Worm (Caenorhabditis elegans) whole organism, L4 larva: ENCODE measurements around the gene C44C10.12.

Experiments
- Y48G9A.11 ChIP-seq: fragments of 200-800 bp; sonication (Bioruptor generic); IDR thresholded peaks from 2 replicates; pipeline ENCODE4 v1.3.6; 2022; ENCODE audit warnings: missing genetic modification reagents, missing genetic modification characterization, missing compliant biosample characterization
- ceh-20 ChIP-seq: fragments of 200-800 bp; sonication (Bioruptor generic); IDR thresholded peaks from 2 replicates; pipeline ENCODE4 v1.3.6; 2022; ENCODE audit warnings: missing genetic modification reagents, missing genetic modification characterization, missing compliant biosample characterization
- ces-1 ChIP-seq: fragments of 150-350 bp; sonication (generic microtip); optimal IDR thresholded peaks from 4 replicates; lab custom pipeline; 2014; ENCODE audit warnings: missing biosample characterization, missing genetic modification reagents, missing genetic modification characterization
- dpl-1 ChIP-seq: fragments of 150-350 bp; optimal IDR thresholded peaks from 2 replicates; lab custom pipeline; 2014; ENCODE audit warnings: missing biosample characterization, missing genetic modification reagents, missing genetic modification characterization
- lin-29 ChIP-seq: fragments of 200-800 bp; sonication (Bioruptor generic); IDR thresholded peaks from 2 replicates; pipeline ENCODE4 v1.3.6; 2022; ENCODE audit warnings: missing genetic modification reagents, missing genetic modification characterization, missing compliant biosample characterization
- lin-39 ChIP-seq: fragments of 150-350 bp; optimal IDR thresholded peaks from 2 replicates; lab custom pipeline; 2014; ENCODE audit warnings: missing biosample characterization, missing genetic modification reagents, missing genetic modification characterization
- mep-1 ChIP-seq: fragments of 150-350 bp; sonication (generic microtip); optimal IDR thresholded peaks from 3 replicates; lab custom pipeline; 2014; ENCODE audit warnings: missing biosample characterization, missing genetic modification characterization
- nhr-11 ChIP-seq: fragments of 150-350 bp; optimal IDR thresholded peaks from 2 replicates; lab custom pipeline; 2014; ENCODE audit warnings: missing biosample characterization, missing genetic modification characterization
- nhr-237 ChIP-seq: sonication (generic microtip); optimal IDR thresholded peaks from 2 replicates; lab custom pipeline; 2017; ENCODE audit warnings: missing biosample characterization, missing genetic modification characterization
- nhr-28 ChIP-seq: fragments of 150-350 bp; optimal IDR thresholded peaks from 2 replicates; lab custom pipeline; 2014; ENCODE audit warnings: missing biosample characterization, missing genetic modification characterization
- zag-1 ChIP-seq: fragments of 150-350 bp; optimal IDR thresholded peaks from 2 replicates; lab custom pipeline; 2014; ENCODE audit warnings: missing biosample characterization, missing genetic modification characterization

ce11 chrX:11687836-11688319 lies 8.9 kb upstream of the C44C10.12 start, which contains the start of gene C44C10.7:
- TF ChIP-seq lin-39 (no peak), nhr-237 (no peak), ceh-20 (GFP tag; lab: Robert Waterston, UW) (no peak), ces-1 (no peak), mep-1 (tag; lab: Kevin White, UChicago) (no peak), nhr-11 (tag; lab: Kevin White, UChicago) (no peak), zag-1 (tag; lab: Kevin White, UChicago) (no peak), dpl-1 (GFP tag; lab: Kevin White, UChicago) (no peak), lin-29 (GFP tag; lab: Robert Waterston, UW) (no peak), Y48G9A.11 (no peak), nhr-28 (no peak)
